Fruit fly (Drosophila melanogaster): ENCODE results near the gene CG33333.

Gene CG33333

dm6 chr3R:17386168-17386819 is 31.0 kb upstream of the CG33333 start:
- TF ChIP-seq shn (GFP tag; optimal IDR thresholded peaks at IDR 0.05) (no peak), Camta (GFP tag; optimal IDR thresholded peaks at IDR 0.05) (peak; percentile 29), insv (GFP tag; optimal IDR thresholded peaks at IDR 0.05) (no peak), CG34422 (GFP tag; IDR thresholded peaks at IDR 0.05) (peak; percentile 35; the same call in 2 of the 3 replicates), Stat92E (GFP tag; optimal IDR thresholded peaks at IDR 0.05) (no peak), E2f1 (GFP tag; IDR thresholded peaks at IDR 0.05) (peak; percentile 71; the same call in 1 of the 2 replicates), unc-4 (GFP tag; IDR thresholded peaks at IDR 0.05; ENCODE audit: partially characterized antibody) (no peak), Atf3 (GFP tag; optimal IDR thresholded peaks at IDR 0.05) (no peak), bigmax (GFP tag; optimal IDR thresholded peaks at IDR 0.05) (no peak), jing (GFP tag; optimal IDR thresholded peaks at IDR 0.05) (peak; percentile 40), CG18619 (GFP tag; optimal IDR thresholded peaks at IDR 0.05) (peak; percentile 43), scrt (GFP tag; optimal IDR thresholded peaks at IDR 0.05) (no peak), CG30020 (tag; optimal IDR thresholded peaks at IDR 0.05) (no peak), tio (GFP tag; optimal IDR thresholded peaks at IDR 0.05) (peak; percentile 1), Hsf (GFP tag; optimal IDR thresholded peaks at IDR 0.05) (peak; percentile 54), CG6272 (GFP tag; IDR thresholded peaks at IDR 0.05) (peak; percentile 40; the same call in 1 of the 2 replicates), cato (GFP tag; optimal IDR thresholded peaks at IDR 0.05; ENCODE audit: borderline replicate concordance) (no peak), CG10147 (GFP tag; optimal IDR thresholded peaks at IDR 0.05) (peak; percentile 45), CG18476 (GFP tag; optimal IDR thresholded peaks at IDR 0.05) (peak; percentile 50), Dref (GFP tag; IDR thresholded peaks at IDR 0.05) (no peak), az2 (GFP tag; optimal IDR thresholded peaks at IDR 0.05) (peak; percentile 67), CG10654 (GFP tag; optimal IDR thresholded peaks at IDR 0.05) (peak; percentile 53), pzg (GFP tag; optimal IDR thresholded peaks at IDR 0.05) (no peak), fd64A (GFP tag; optimal IDR thresholded peaks at IDR 0.05) (peak; percentile 57), ewg (GFP tag; optimal IDR thresholded peaks at IDR 0.05) (peak; percentile 64), mam (GFP tag; optimal IDR thresholded peaks at IDR 0.05) (no peak), Rx (GFP tag; IDR thresholded peaks at IDR 0.05) (peak; percentile 58), NK7.1 (GFP tag; optimal IDR thresholded peaks at IDR 0.05) (no peak), jigr1 (GFP tag; IDR thresholded peaks at IDR 0.05) (no peak), ind (GFP tag; optimal IDR thresholded peaks at IDR 0.05) (peak; percentile 64), al (GFP tag; IDR thresholded peaks at IDR 0.05) (no peak), ssp (GFP tag; IDR thresholded peaks at IDR 0.05) (peak; percentile 48), ranshi (GFP tag; IDR thresholded peaks at IDR 0.05) (peak; percentile 77), CG11456 (GFP tag; IDR thresholded peaks at IDR 0.05) (0 out of 3 replicates have a peak, but pooled peaks have one; percentile 24), CG15269 (tag; optimal IDR thresholded peaks at IDR 0.05) (peak; percentile 64), CG13287 (GFP tag; IDR thresholded peaks at IDR 0.05; ENCODE audit: partially characterized antibody) (no peak), CG1602 (GFP tag; optimal IDR thresholded peaks at IDR 0.05) (peak; percentile 45), HLHmδ (GFP tag; optimal IDR thresholded peaks at IDR 0.05) (no peak), CG34224 (GFP tag; IDR thresholded peaks at IDR 0.05; ENCODE audit: partially characterized antibody) (no peak), cg (GFP tag; optimal IDR thresholded peaks at IDR 0.05) (no peak), Elba2 (GFP tag; optimal IDR thresholded peaks at IDR 0.05) (no peak), CG18599 (GFP tag; optimal IDR thresholded peaks at IDR 0.05) (peak; percentile 73), CG10565 (GFP tag; optimal IDR thresholded peaks at IDR 0.05) (no peak), run (tag; optimal IDR thresholded peaks at IDR 0.05) (peak; percentile 55), grn (GFP tag; optimal IDR thresholded peaks at IDR 0.05) (no peak), CG2199 (GFP tag; IDR thresholded peaks at IDR 0.05) (peak; percentile 43; the same call in 1 of the 3 replicates), Vsx1 (GFP tag; optimal IDR thresholded peaks at IDR 0.05) (peak; percentile 42), D19A (tag; optimal IDR thresholded peaks at IDR 0.05) (peak; percentile 68), Awh (GFP tag; IDR thresholded peaks at IDR 0.05) (peak; percentile 66)

Data from whole organism, embryonic.